Fruit fly (Drosophila melanogaster) whole organism, wandering third instar larva: ENCODE measurements around the gene CG13272.

ENCODE experiments used
- Abd-B ChIP-seq: fragments of >200 bp; optimal IDR thresholded peaks from 2 replicates; lab custom pipeline; 2017; ENCODE audit warnings: missing biosample characterization, missing genetic modification characterization
- CG32264 ChIP-seq: fragments of 200-800 bp; sonication (Bioruptor generic); optimal IDR thresholded peaks from 2 replicates; lab custom pipeline; 2016; ENCODE audit warnings: missing biosample characterization, missing genetic modification characterization
- CrebA ChIP-seq: fragments of 200-800 bp; sonication (Bioruptor generic); optimal IDR thresholded peaks from 2 replicates; lab custom pipeline; 2016; ENCODE audit warnings: missing biosample characterization, mild to moderate bottlenecking, missing genetic modification characterization, borderline replicate concordance
- Dfd ChIP-seq: fragments of >200 bp; optimal IDR thresholded peaks from 2 replicates; lab custom pipeline; 2017; ENCODE audit warnings: missing biosample characterization, missing genetic modification characterization
- Dif ChIP-seq: fragments of 200-275, 200-300 bp; sonication (Bioruptor generic); optimal IDR thresholded peaks from 2 replicates; lab custom pipeline; 2018; ENCODE audit warnings: missing biosample characterization, missing genetic modification characterization; ENCODE audit not compliant: partially characterized antibody
- GATAd ChIP-seq: sonication (Bioruptor generic); optimal IDR thresholded peaks from 2 replicates; lab custom pipeline; 2016; ENCODE audit warnings: missing biosample characterization, missing genetic modification characterization
- HLH106 ChIP-seq: fragments of 200-800 bp; optimal IDR thresholded peaks from 3 replicates; lab custom pipeline; 2019; ENCODE audit warnings: missing biosample characterization, mild to moderate bottlenecking, missing genetic modification characterization, moderate library complexity
- Hnf4 ChIP-seq: fragments of 200-800 bp; sonication (Bioruptor generic); optimal IDR thresholded peaks from 2 replicates; lab custom pipeline; 2016; ENCODE audit warnings: missing biosample characterization, mild to moderate bottlenecking, missing genetic modification characterization
- Hr78 ChIP-seq: fragments of >200 bp; optimal IDR thresholded peaks from 2 replicates; lab custom pipeline; 2017; ENCODE audit warnings: missing biosample characterization, missing genetic modification characterization
- Hr83 ChIP-seq: fragments of 200-300 bp; sonication (Bioruptor generic); optimal IDR thresholded peaks from 2 replicates; lab custom pipeline; 2016; ENCODE audit warnings: missing biosample characterization, mild to moderate bottlenecking, missing genetic modification characterization, moderate library complexity; ENCODE audit not compliant: poor library complexity, severe bottlenecking
- Jra ChIP-seq: sonication (Bioruptor generic); optimal IDR thresholded peaks from 2 replicates; lab custom pipeline; 2016; ENCODE audit warnings: missing biosample characterization, missing genetic modification characterization
- Mio ChIP-seq: sonication (Bioruptor generic); optimal IDR thresholded peaks from 2 replicates; lab custom pipeline; 2016; ENCODE audit warnings: missing biosample characterization, missing genetic modification characterization
- N ChIP-seq: fragments of >200 bp; optimal IDR thresholded peaks from 2 replicates; lab custom pipeline; 2018; ENCODE audit warnings: missing biosample characterization, missing external identifiers, missing genetic modification characterization
- OdsH ChIP-seq: fragments of 200-800 bp; sonication (Bioruptor generic); optimal IDR thresholded peaks from 2 replicates; lab custom pipeline; 2016; ENCODE audit warnings: missing biosample characterization, mild to moderate bottlenecking, missing genetic modification characterization
- Rel ChIP-seq, 2 experiments: fragments of 200-800 bp; sonication (Bioruptor generic) in 1 of 2; optimal IDR thresholded peaks; 2 replicates in 1 of 2; 3 replicates in 1 of 2; lab custom pipeline; 2016 to 2019; ENCODE audit warnings: mild to moderate bottlenecking in 2 of 2, missing biosample characterization in 2 of 2, missing genetic modification characterization in 2 of 2, moderate library complexity in 1 of 2
- Sp1 ChIP-seq: fragments of 200-800 bp; sonication (Bioruptor generic); optimal IDR thresholded peaks from 3 replicates; lab custom pipeline; 2019; ENCODE audit warnings: missing biosample characterization, mild to moderate bottlenecking, missing genetic modification characterization, moderate library complexity
- Vsx2 ChIP-seq: fragments of 200-300, 225-300 bp; sonication (Bioruptor generic); optimal IDR thresholded peaks from 2 replicates; lab custom pipeline; 2018; ENCODE audit warnings: missing biosample characterization, missing genetic modification characterization; ENCODE audit not compliant: partially characterized antibody
- brk ChIP-seq: fragments of 200-800 bp; sonication (Bioruptor generic); optimal IDR thresholded peaks from 2 replicates; lab custom pipeline; 2016; ENCODE audit warnings: missing biosample characterization, mild to moderate bottlenecking, missing genetic modification characterization
- dl ChIP-seq, 2 experiments: fragments of 175-275, 200-275 bp in 1 of 2; fragments of 200-275 bp in 1 of 2; sonication (Bioruptor generic); optimal IDR thresholded peaks; lab custom pipeline; 2018; ENCODE audit warnings: mild to moderate bottlenecking in 2 of 2, missing biosample characterization in 2 of 2, missing genetic modification characterization in 2 of 2, moderate library complexity in 2 of 2; ENCODE audit not compliant: partially characterized antibody in 2 of 2, insufficient read depth in 1 of 2
- dmrt93B ChIP-seq: fragments of 200-800 bp; sonication (Bioruptor generic); optimal IDR thresholded peaks from 2 replicates; lab custom pipeline; 2018; ENCODE audit warnings: missing biosample characterization, mild to moderate bottlenecking, missing genetic modification characterization
- dsf ChIP-seq: sonication (Bioruptor generic); optimal IDR thresholded peaks from 2 replicates; lab custom pipeline; 2016; ENCODE audit warnings: missing biosample characterization, missing genetic modification characterization, borderline replicate concordance
- ey ChIP-seq: fragments of 200-800 bp; sonication (Bioruptor generic); optimal IDR thresholded peaks from 2 replicates; lab custom pipeline; 2016; ENCODE audit warnings: missing biosample characterization, missing genetic modification characterization
- foxo ChIP-seq, 2 experiments: fragments of 200-800 bp; sonication (Bioruptor generic); optimal IDR thresholded peaks; 2 replicates in 1 of 2; 3 replicates in 1 of 2; lab custom pipeline; 2016 to 2017; ENCODE audit warnings: missing biosample characterization in 2 of 2, missing genetic modification characterization in 2 of 2
- fru ChIP-seq: fragments of 200-800 bp; sonication (Bioruptor generic); optimal IDR thresholded peaks from 3 replicates; lab custom pipeline; 2016; ENCODE audit warnings: missing biosample characterization, mild to moderate bottlenecking, missing genetic modification characterization
- h ChIP-seq: fragments of 200-800 bp; sonication (Bioruptor generic); optimal IDR thresholded peaks from 3 replicates; lab custom pipeline; 2016; ENCODE audit warnings: missing biosample characterization, mild to moderate bottlenecking, missing genetic modification characterization
- lola ChIP-seq: fragments of >200 bp; optimal IDR thresholded peaks from 2 replicates; lab custom pipeline; 2017; ENCODE audit warnings: missing biosample characterization, missing genetic modification characterization
- psq ChIP-seq: fragments of 200-800 bp; sonication (Bioruptor generic); optimal IDR thresholded peaks from 3 replicates; lab custom pipeline; 2017; ENCODE audit warnings: missing biosample characterization, mild to moderate bottlenecking, missing genetic modification characterization, moderate library complexity
- rgr ChIP-seq: fragments of 200-800 bp; sonication (Bioruptor generic); optimal IDR thresholded peaks from 3 replicates; lab custom pipeline; 2016; ENCODE audit warnings: missing biosample characterization, mild to moderate bottlenecking, missing genetic modification characterization
- sage ChIP-seq: fragments of 200-800 bp; sonication (Bioruptor generic); optimal IDR thresholded peaks from 2 replicates; lab custom pipeline; 2016; ENCODE audit warnings: missing biosample characterization, mild to moderate bottlenecking, missing genetic modification characterization
- sv ChIP-seq: fragments of 200-800 bp; sonication (Bioruptor generic); optimal IDR thresholded peaks from 3 replicates; lab custom pipeline; 2016; ENCODE audit warnings: missing biosample characterization, missing genetic modification characterization
- tai ChIP-seq: sonication (Bioruptor generic); optimal IDR thresholded peaks from 2 replicates; lab custom pipeline; 2016; ENCODE audit warnings: missing biosample characterization, missing genetic modification characterization
- usp ChIP-seq: fragments of >200 bp; optimal IDR thresholded peaks from 2 replicates; lab custom pipeline; 2017; ENCODE audit warnings: missing biosample characterization, missing genetic modification characterization
- woc ChIP-seq: sonication (Bioruptor generic); optimal IDR thresholded peaks from 2 replicates; lab custom pipeline; 2016; ENCODE audit warnings: missing biosample characterization, mild to moderate bottlenecking, missing genetic modification characterization

Gene CG13272

dm6 chr2L:16837672-16838071 lies 33.0 kb downstream of the CG13272 start, which contains the start of the genes SclA and SclB:
TSS of gene SclA (plus strand) at chr2L:16837972.
TSS of gene SclB (plus strand) at chr2L:16837972.
- TF ChIP-seq Sp1 (GFP tag; lab: Kevin White, UChicago) (no peak), brk (GFP tag; lab: Kevin White, UChicago) (no peak), sage (GFP tag; lab: Kevin White, UChicago) (no peak), Dif (no peak), Hnf4 (GFP tag; lab: Kevin White, UChicago) (no peak), OdsH (GFP tag; lab: Kevin White, UChicago) (no peak), psq (GFP tag; lab: Kevin White, UChicago) (no peak), Dfd (no peak), woc (GFP tag; lab: Kevin White, UChicago) (no peak)

- TF ChIP-seq Vsx2 = no peak
- no peak for TF ChIP-seq GATAd (GFP tag; lab: Kevin White, UChicago)
These were observed 35.0 kb downstream of the CG13272 start for dm6 chr2L:16839665-16840064.

- no peak for TF ChIP-seq Sp1 (GFP tag; lab: Kevin White, UChicago)
- TF ChIP-seq rgr (GFP tag; lab: Kevin White, UChicago) = no peak
- no peak for TF ChIP-seq Hnf4 (GFP tag; lab: Kevin White, UChicago)
- no peak for TF ChIP-seq Hr78 (GFP tag; lab: Kevin White, UChicago)
- TF ChIP-seq Jra = no peak
- no peak for TF ChIP-seq CrebA
- no peak for TF ChIP-seq Mio (GFP tag; lab: Kevin White, UChicago)
- TF ChIP-seq woc (GFP tag; lab: Kevin White, UChicago) = peak; percentile 47
- TF ChIP-seq Abd-B (GFP tag; lab: Kevin White, UChicago) = no peak
- TF ChIP-seq Rel (GFP tag; optimal IDR thresholded peaks at IDR 0.05; lab: Kevin White, UChicago) = no peak
- no peak for TF ChIP-seq Rel (tag; optimal IDR thresholded peaks at IDR 0.05; lab: Kevin White, UChicago)
- peak; percentile 27 for TF ChIP-seq fru (GFP tag; lab: Kevin White, UChicago)
- peak; percentile 45 for TF ChIP-seq OdsH (GFP tag; lab: Kevin White, UChicago)
- no peak for TF ChIP-seq sv (GFP tag; lab: Kevin White, UChicago)
- TF ChIP-seq sage (GFP tag; lab: Kevin White, UChicago) = no peak
These were observed 37.8 kb downstream of the CG13272 start for dm6 chr2L:16842505-16842904.

- TF ChIP-seq HLH106 (tag; lab: Kevin White, UChicago) (no peak), CrebA (no peak), fru (GFP tag; lab: Kevin White, UChicago) (peak; percentile 20), Abd-B (GFP tag; lab: Kevin White, UChicago) (no peak), foxo (GFP tag; optimal IDR thresholded peaks at IDR 0.05; lab: Kevin White, UChicago) (peak in 1 of 2 experiments; percentile 6), sage (GFP tag; lab: Kevin White, UChicago) (no peak), Dif (no peak), h (GFP tag; lab: Kevin White, UChicago) (peak; percentile 13), dsf (GFP tag; lab: Kevin White, UChicago) (no peak), CG32264 (GFP tag; lab: Kevin White, UChicago) (no peak), GATAd (GFP tag; lab: Kevin White, UChicago) (no peak), Mio (GFP tag; lab: Kevin White, UChicago) (no peak), dl (GFP tag; optimal IDR thresholded peaks at IDR 0.05; lab: Kevin White, UChicago; ENCODE audit: insufficient read depth in 1 of 2, partially characterized antibody in 2 of 2) (no peak), brk (GFP tag; lab: Kevin White, UChicago) (no peak), usp (GFP tag; lab: Kevin White, UChicago) (no peak), Dfd (no peak), lola (GFP tag; lab: Kevin White, UChicago) (no peak), N (GFP tag; lab: Kevin White, UChicago) (no peak)
These were observed 38.7 kb downstream of the CG13272 start for dm6 chr2L:16843336-16843735.

- TF ChIP-seq ey (no peak), Mio (GFP tag; lab: Kevin White, UChicago) (no peak), dmrt93B (GFP tag; lab: Kevin White, UChicago) (no peak), usp (GFP tag; lab: Kevin White, UChicago) (no peak), Hr83 (GFP tag; lab: Kevin White, UChicago) (no peak), Sp1 (GFP tag; lab: Kevin White, UChicago) (no peak), tai (no peak), Hr78 (GFP tag; lab: Kevin White, UChicago) (no peak), Abd-B (GFP tag; lab: Kevin White, UChicago) (no peak), Vsx2 (no peak)
These were observed 40.5 kb downstream of the CG13272 start for dm6 chr2L:16845179-16845578.
